Worm (Caenorhabditis elegans) whole organism, L4 larva: ENCODE data around the gene F13E6.1.
A peak's percentile ranks its signal among the peaks of the same experiment; 100 is the strongest.

Experiments
- D1046.2 ChIP-seq: fragments of 200-800 bp; sonication (Bioruptor generic); IDR thresholded peaks from 2 replicates; pipeline ENCODE4 v1.3.6; 2022; ENCODE audit warnings: missing genetic modification characterization, missing compliant biosample characterization
- Y105C5A.15 ChIP-seq: fragments of 200-800 bp; sonication (Bioruptor generic); IDR thresholded peaks from 2 replicates; pipeline ENCODE4 v1.3.6; 2022; ENCODE audit warnings: missing genetic modification characterization, missing compliant biosample characterization
- aha-1 ChIP-seq: fragments of 150-350 bp; peaks from one replicate; lab custom pipeline; 2014; ENCODE audit warnings: missing biosample characterization, missing genetic modification characterization
- ama-1 ChIP-seq: fragments of 150-350 bp; optimal IDR thresholded peaks from 2 replicates; lab custom pipeline; 2014; ENCODE audit warnings: inconsistent platforms, mixed read lengths
- attf-4 ChIP-seq: sonication (generic microtip); optimal IDR thresholded peaks from 3 replicates; lab custom pipeline; 2017; ENCODE audit warnings: missing biosample characterization, missing genetic modification characterization
- ceh-28 ChIP-seq: fragments of 150-350 bp; optimal IDR thresholded peaks from 2 replicates; lab custom pipeline; 2014; ENCODE audit warnings: missing biosample characterization, missing genetic modification reagents, missing genetic modification characterization
- ceh-82 ChIP-seq: sonication (generic microtip); optimal IDR thresholded peaks from 2 replicates; lab custom pipeline; 2017; ENCODE audit warnings: missing biosample characterization, missing genetic modification characterization
- ces-1 ChIP-seq: fragments of 150-350 bp; sonication (generic microtip); optimal IDR thresholded peaks from 4 replicates; lab custom pipeline; 2014; ENCODE audit warnings: missing biosample characterization, missing genetic modification reagents, missing genetic modification characterization
- daf-16 ChIP-seq, 3 experiments: sonication (generic microtip); optimal IDR thresholded peaks; 2 replicates each; lab custom pipeline; 2016 to 2017; ENCODE audit warnings: missing genetic modification characterization in 3 of 3, missing genetic modification reagents in 3 of 3, mild to moderate bottlenecking in 2 of 3, missing compliant biosample characterization in 2 of 3, missing biosample characterization in 1 of 3, moderate library complexity in 1 of 3
- dmd-6 ChIP-seq: fragments of 200-800 bp; sonication (Bioruptor generic); IDR thresholded peaks from 2 replicates; pipeline ENCODE4 v1.3.6; 2022; ENCODE audit warnings: missing genetic modification reagents, missing genetic modification characterization, missing compliant biosample characterization
- dmd-8 ChIP-seq: fragments of 200-800 bp; sonication (Bioruptor generic); IDR thresholded peaks from 2 replicates; pipeline ENCODE4 v1.3.6; 2022; ENCODE audit warnings: missing genetic modification characterization, missing compliant biosample characterization
- dve-1 ChIP-seq: sonication (generic microtip); optimal IDR thresholded peaks from 2 replicates; lab custom pipeline; 2017; ENCODE audit warnings: antibody characterized with exemption, mild to moderate bottlenecking, missing genetic modification characterization, missing compliant biosample characterization; ENCODE audit not compliant: insufficient read depth
- fos-1 ChIP-seq: fragments of 150-350 bp; optimal IDR thresholded peaks from 2 replicates; lab custom pipeline; 2014; ENCODE audit warnings: missing biosample characterization, missing genetic modification characterization
- gei-8 ChIP-seq: fragments of 200-800 bp; sonication (Bioruptor generic); optimal IDR thresholded peaks from 2 replicates; lab custom pipeline; 2018; ENCODE audit warnings: mild to moderate bottlenecking, missing genetic modification characterization, missing compliant biosample characterization
- hlh-11 ChIP-seq: fragments of 200-800 bp; sonication (Bioruptor generic); optimal IDR thresholded peaks from 2 replicates; lab custom pipeline; 2018; ENCODE audit warnings: mild to moderate bottlenecking, missing genetic modification characterization, missing compliant biosample characterization
- hlh-30 ChIP-seq: sonication (generic microtip); optimal IDR thresholded peaks from 2 replicates; lab custom pipeline; 2017; ENCODE audit warnings: antibody characterized with exemption, mild to moderate bottlenecking, missing genetic modification characterization, missing compliant biosample characterization; ENCODE audit not compliant: insufficient read depth
- hmg-1.1 ChIP-seq: fragments of 200-800 bp; sonication (Bioruptor generic); IDR thresholded peaks from 2 replicates; pipeline ENCODE4 v1.3.6; 2022; ENCODE audit warnings: missing genetic modification reagents, missing genetic modification characterization, missing compliant biosample characterization
- lin-1 ChIP-seq: fragments of 200-800 bp; sonication (Bioruptor generic); IDR thresholded peaks from 2 replicates; pipeline ENCODE4 v1.3.6; 2022; ENCODE audit warnings: missing genetic modification reagents, missing genetic modification characterization, missing compliant biosample characterization
- lin-13 ChIP-seq: fragments of 150-350 bp; optimal IDR thresholded peaks from 2 replicates; lab custom pipeline; 2014; ENCODE audit warnings: missing biosample characterization, missing genetic modification reagents, missing genetic modification characterization
- lsy-2 ChIP-seq, 2 experiments: fragments of 150-350 bp in 1 of 2; sonication (generic microtip) in 1 of 2; optimal IDR thresholded peaks; 2 replicates each; lab custom pipeline; 2014 to 2017; ENCODE audit warnings: missing biosample characterization in 2 of 2, missing genetic modification characterization in 2 of 2
- madf-5 ChIP-seq, 2 experiments: fragments of 200-800 bp; sonication (Bioruptor generic); IDR thresholded peaks; 2 replicates each; pipeline ENCODE4 v1.3.6; 2022; ENCODE audit warnings: missing compliant biosample characterization in 2 of 2, missing genetic modification characterization in 2 of 2
- mdl-1 ChIP-seq, 2 experiments: fragments of 150-350 bp in 1 of 2; sonication (generic microtip) in 1 of 2; optimal IDR thresholded peaks; 2 replicates each; lab custom pipeline; 2014 to 2017; ENCODE audit warnings: missing biosample characterization in 2 of 2, missing genetic modification characterization in 2 of 2
- mep-1 ChIP-seq: fragments of 150-350 bp; sonication (generic microtip); optimal IDR thresholded peaks from 3 replicates; lab custom pipeline; 2014; ENCODE audit warnings: missing biosample characterization, missing genetic modification characterization
- mes-2 ChIP-seq: sonication (generic microtip); optimal IDR thresholded peaks from 2 replicates; lab custom pipeline; 2016; ENCODE audit warnings: missing genotype, mild to moderate bottlenecking, missing genetic modification characterization, missing compliant biosample characterization; ENCODE audit not compliant: poor library complexity, severe bottlenecking
- mxl-3 ChIP-seq: fragments of 200-800 bp; sonication (Bioruptor generic); optimal IDR thresholded peaks from 2 replicates; lab custom pipeline; 2018; ENCODE audit warnings: mild to moderate bottlenecking, missing genetic modification characterization, missing compliant biosample characterization
- nhr-10 ChIP-seq: fragments of 150-350 bp; optimal IDR thresholded peaks from 2 replicates; lab custom pipeline; 2014; ENCODE audit warnings: missing biosample characterization, missing genetic modification characterization
- nhr-11 ChIP-seq: fragments of 150-350 bp; optimal IDR thresholded peaks from 2 replicates; lab custom pipeline; 2014; ENCODE audit warnings: missing biosample characterization, missing genetic modification characterization
- nhr-28 ChIP-seq: fragments of 150-350 bp; optimal IDR thresholded peaks from 2 replicates; lab custom pipeline; 2014; ENCODE audit warnings: missing biosample characterization, missing genetic modification characterization
- nhr-6 ChIP-seq: fragments of 150-350 bp; optimal IDR thresholded peaks from 2 replicates; lab custom pipeline; 2014; ENCODE audit warnings: missing biosample characterization, missing genetic modification characterization
- nhr-77 ChIP-seq: fragments of 150-350 bp; optimal IDR thresholded peaks from 2 replicates; lab custom pipeline; 2014; ENCODE audit warnings: missing biosample characterization, missing genetic modification characterization
- pha-4 ChIP-seq, 2 experiments: fragments of 150-350 bp in 1 of 2; fragments of 200-800 bp in 1 of 2; sonication (Bioruptor generic) in 1 of 2; IDR thresholded peaks in 1 of 2; optimal IDR thresholded peaks in 1 of 2; 2 replicates each; pipeline versions ENCODE4 v1.3.6 to Lab custom; 2014 to 2022; ENCODE audit warnings: missing genetic modification characterization in 2 of 2, missing genetic modification reagents in 2 of 2, missing biosample characterization in 1 of 2, missing compliant biosample characterization in 1 of 2
- pqm-1 ChIP-seq: sonication (generic microtip); optimal IDR thresholded peaks from 2 replicates; lab custom pipeline; 2017; ENCODE audit warnings: missing biosample characterization, missing genetic modification characterization
- snpc-4 ChIP-seq: fragments of 150-350 bp; optimal IDR thresholded peaks from 2 replicates; lab custom pipeline; 2014; ENCODE audit warnings: missing biosample characterization, missing genetic modification characterization
- unc-130 ChIP-seq: sonication (generic microtip); optimal IDR thresholded peaks from 2 replicates; lab custom pipeline; 2016; ENCODE audit warnings: missing genetic modification reagents, missing genetic modification characterization, missing compliant biosample characterization
- unc-39 ChIP-seq: sonication (generic microtip); optimal IDR thresholded peaks from 2 replicates; lab custom pipeline; 2017; ENCODE audit warnings: missing biosample characterization, missing genetic modification characterization
- zfp-2 ChIP-seq: sonication (generic microtip); optimal IDR thresholded peaks from 2 replicates; lab custom pipeline; 2016; ENCODE audit warnings: mild to moderate bottlenecking, missing genetic modification characterization, missing compliant biosample characterization
- zip-11 ChIP-seq: fragments of 200-800 bp; sonication (Bioruptor generic); IDR thresholded peaks from 2 replicates; pipeline ENCODE4 v1.3.6; 2022; ENCODE audit warnings: missing genetic modification characterization, missing compliant biosample characterization
- zip-2 ChIP-seq: fragments of 150-350 bp; optimal IDR thresholded peaks from 2 replicates; lab custom pipeline; 2014; ENCODE audit warnings: missing biosample characterization, missing genetic modification characterization
- ztf-7 ChIP-seq: fragments of 150-350 bp; optimal IDR thresholded peaks from 2 replicates; lab custom pipeline; 2014; ENCODE audit warnings: missing biosample characterization, missing genetic modification characterization

F13E6.1 gene

ce11 chrX:10686487-10686886 is 9.6 kb upstream of the F13E6.1 start (continued):
- no peak for TF ChIP-seq Y105C5A.15
- no peak for TF ChIP-seq zip-11 (GFP tag; lab: Robert Waterston, UW)
- TF ChIP-seq nhr-28 = peak; percentile 6
- TF ChIP-seq aha-1 (tag; lab: Kevin White, UChicago) = no peak
- no peak for TF ChIP-seq nhr-77 (tag; lab: Kevin White, UChicago)
- TF ChIP-seq pqm-1 = no peak
- TF ChIP-seq attf-4 (tag; lab: Kevin White, UChicago) = no peak

ce11 chrX:10684533-10684932 is 7.6 kb upstream of the F13E6.1 start:
- TF ChIP-seq hlh-11 (tag; lab: Kevin White, UChicago) (peak; percentile 84), nhr-28 (peak; percentile 84), lsy-2 (tag; optimal IDR thresholded peaks at IDR 0.05; lab: Kevin White, UChicago) (peak in 1 of 2 experiments; percentile 40), fos-1 (tag; lab: Kevin White, UChicago) (no peak), dmd-6 (GFP tag; lab: Robert Waterston, UW) (peak; percentile 54), dve-1 (tag; lab: Kevin White, UChicago) (peak; percentile 47), hmg-1.1 (GFP tag; lab: Robert Waterston, UW) (0 out of 2 replicates have a peak, but pooled peaks have one; percentile 47), attf-4 (tag; lab: Kevin White, UChicago) (no peak), mep-1 (peak; percentile 60), hlh-30 (peak; percentile 80), mes-2 (tag; lab: Kevin White, UChicago) (peak; percentile 40), mxl-3 (GFP tag; lab: Kevin White, UChicago) (peak; percentile 80), mdl-1 (tag; optimal IDR thresholded peaks at IDR 0.05; lab: Kevin White, UChicago) (peak in 1 of 2 experiments; percentile 61), ztf-7 (tag; lab: Kevin White, UChicago) (peak; percentile 30), nhr-11 (tag; lab: Kevin White, UChicago) (peak; percentile 47), lin-1 (GFP tag; lab: Robert Waterston, UW) (no peak), ceh-28 (tag; lab: Kevin White, UChicago) (peak; percentile 49), nhr-77 (tag; lab: Kevin White, UChicago) (peak; percentile 17), gei-8 (GFP tag; lab: Kevin White, UChicago) (no peak), ama-1 (peak; percentile 46), unc-130 (GFP tag; lab: Kevin White, UChicago) (no peak), aha-1 (tag; lab: Kevin White, UChicago) (peak; percentile 97), daf-16 (GFP tag; optimal IDR thresholded peaks at IDR 0.05; lab: Kevin White, UChicago) (peak in 1 of 2 experiments; percentile 76), daf-16 (tag; optimal IDR thresholded peaks at IDR 0.05; lab: Kevin White, UChicago) (peak; percentile 80)

- TF ChIP-seq hmg-1.1 (GFP tag; lab: Robert Waterston, UW) = no peak
- TF ChIP-seq ces-1 (GFP tag; lab: Kevin White, UChicago) = no peak
- no peak for TF ChIP-seq nhr-6 (tag; lab: Kevin White, UChicago)
- no peak for TF ChIP-seq ceh-82 (tag; lab: Kevin White, UChicago)
- TF ChIP-seq zfp-2 = no peak
- TF ChIP-seq D1046.2 (GFP tag; lab: Robert Waterston, UW) = no peak
- TF ChIP-seq nhr-77 (tag; lab: Kevin White, UChicago) = no peak
- TF ChIP-seq unc-39 (tag; lab: Kevin White, UChicago) = no peak
- no peak for TF ChIP-seq Y105C5A.15
- TF ChIP-seq snpc-4 (tag; lab: Kevin White, UChicago) = no peak
- no peak for TF ChIP-seq pha-4 (GFP tag; IDR thresholded peaks at IDR 0.05; lab: Robert Waterston, UW)
- TF ChIP-seq pha-4 (tag; optimal IDR thresholded peaks at IDR 0.05; lab: Kevin White, UChicago) = no peak
- no peak for TF ChIP-seq lin-13
- no peak for TF ChIP-seq ceh-28 (tag; lab: Kevin White, UChicago)
- TF ChIP-seq nhr-10 (tag; lab: Kevin White, UChicago) = no peak
- TF ChIP-seq madf-5 (GFP tag; IDR thresholded peaks at IDR 0.05; lab: Robert Waterston, UW) = no peak
- TF ChIP-seq zip-2 (tag; lab: Kevin White, UChicago) = no peak
- no peak for TF ChIP-seq dmd-8 (GFP tag; lab: Robert Waterston, UW)
- TF ChIP-seq unc-130 (GFP tag; lab: Kevin White, UChicago) = no peak
Observed at ce11 chrX:10681698-10682097, 4.8 kb upstream of the F13E6.1 start, which contains the start of gene phf-31. TSS of gene phf-31 (plus strand) at chrX:10681998.
